Fruit fly (Drosophila melanogaster) Kc167 (cell line): Measurements from ENCODE around the gene Rheb.

Experiments used
- Myc ChIP-seq: fragments of >200 bp; optimal IDR thresholded peaks from 2 replicates; lab custom pipeline; 2017; ENCODE audit warnings: missing external identifiers
- h ChIP-seq: fragments of >200 bp; optimal IDR thresholded peaks from 3 replicates; lab custom pipeline; 2018; ENCODE audit warnings: missing external identifiers

dm6 chr3R:5527563-5527962 lies 41.2 kb upstream of the Rheb start:
- no peak for TF ChIP-seq Myc (lab: Kevin White, UChicago)
- TF ChIP-seq h (lab: Kevin White, UChicago) = no peak
